Worm (Caenorhabditis elegans) whole organism, early embryonic: ENCODE measurements around the gene F47H4.2.

Source experiments
- B0310.2 ChIP-seq: sonication (generic microtip); optimal IDR thresholded peaks from 2 replicates; lab custom pipeline; 2016; ENCODE audit warnings: mild to moderate bottlenecking, missing genetic modification characterization, missing compliant biosample characterization
- F13C5.2 ChIP-seq: sonication (generic microtip); optimal IDR thresholded peaks from 2 replicates; lab custom pipeline; 2017; ENCODE audit warnings: mild to moderate bottlenecking, missing genetic modification characterization, inconsistent platforms, missing compliant biosample characterization
- ama-1 ChIP-seq: fragments of 150-350 bp; optimal IDR thresholded peaks from 2 replicates; lab custom pipeline; 2014
- ceh-36 ChIP-seq: sonication (generic microtip); optimal IDR thresholded peaks from 2 replicates; lab custom pipeline; 2016; ENCODE audit warnings: missing genetic modification characterization, inconsistent platforms, missing compliant biosample characterization
- ets-7 ChIP-seq: sonication (generic microtip); optimal IDR thresholded peaks from 2 replicates; lab custom pipeline; 2016; ENCODE audit warnings: missing genotype, missing genetic modification characterization, missing compliant biosample characterization
- flt-1 ChIP-seq: fragments of 200-800 bp; sonication (Bioruptor generic); IDR thresholded peaks from 2 replicates; pipeline ENCODE4 v1.3.6; 2022; ENCODE audit warnings: missing genetic modification characterization, missing compliant biosample characterization
- hmbx-1 ChIP-seq: sonication (generic microtip); optimal IDR thresholded peaks from 2 replicates; lab custom pipeline; 2016; ENCODE audit warnings: mild to moderate bottlenecking, missing genetic modification characterization, missing compliant biosample characterization
- hnd-1 ChIP-seq: sonication (generic microtip); optimal IDR thresholded peaks from 2 replicates; lab custom pipeline; 2016; ENCODE audit warnings: missing genetic modification characterization, missing compliant biosample characterization
- pes-1 ChIP-seq: fragments of 200-800 bp; sonication (Bioruptor generic); IDR thresholded peaks from 2 replicates; pipeline ENCODE4 v1.3.6; 2022; ENCODE audit warnings: missing genetic modification reagents, missing genetic modification characterization, missing compliant biosample characterization
- scrt-1 ChIP-seq: fragments of 200-800 bp; sonication (Bioruptor generic); IDR thresholded peaks from 2 replicates; pipeline ENCODE4 v1.3.6; 2022; ENCODE audit warnings: missing genetic modification characterization, missing compliant biosample characterization
- sea-1 ChIP-seq: fragments of 200-800 bp; sonication (Bioruptor generic); conservative IDR thresholded peaks from 2 replicates; pipeline ENCODE4 v1.3.6; 2022; ENCODE audit warnings: missing genetic modification characterization, missing compliant biosample characterization
- tbx-11 ChIP-seq: fragments of 200-800 bp; sonication (Bioruptor generic); IDR thresholded peaks from 2 replicates; pipeline ENCODE4 v1.3.6; 2022; ENCODE audit warnings: missing genetic modification characterization, missing compliant biosample characterization
- tra-4 ChIP-seq: sonication (generic microtip); optimal IDR thresholded peaks from 2 replicates; lab custom pipeline; 2017; ENCODE audit warnings: missing genetic modification characterization, missing compliant biosample characterization

- TF ChIP-seq ama-1 (lab: Kevin White, UChicago) (no peak), sea-1 (GFP tag; lab: Robert Waterston, UW) (no peak), ets-7 (tag; lab: Kevin White, UChicago) (no peak), tra-4 (tag; lab: Kevin White, UChicago) (no peak), hnd-1 (tag; lab: Kevin White, UChicago) (no peak), F13C5.2 (tag; lab: Kevin White, UChicago) (no peak), B0310.2 (tag; lab: Kevin White, UChicago) (no peak), tbx-11 (GFP tag; lab: Robert Waterston, UW) (no peak), ceh-36 (no peak), flt-1 (GFP tag; lab: Robert Waterston, UW) (no peak), hmbx-1 (tag; lab: Kevin White, UChicago) (no peak), scrt-1 (no peak), pes-1 (GFP tag; lab: Robert Waterston, UW) (no peak)
Measured at ce11 chrV:17331340-17331739, 21.8 kb upstream of the F47H4.2 start, which contains the start of gene fbxa-185.
